Fruit fly (Drosophila melanogaster): Measurements from ENCODE around the gene Adi1.
A peak's percentile ranks its signal among the peaks of the same experiment; 100 is the strongest.

Adi1 gene

DNA sequence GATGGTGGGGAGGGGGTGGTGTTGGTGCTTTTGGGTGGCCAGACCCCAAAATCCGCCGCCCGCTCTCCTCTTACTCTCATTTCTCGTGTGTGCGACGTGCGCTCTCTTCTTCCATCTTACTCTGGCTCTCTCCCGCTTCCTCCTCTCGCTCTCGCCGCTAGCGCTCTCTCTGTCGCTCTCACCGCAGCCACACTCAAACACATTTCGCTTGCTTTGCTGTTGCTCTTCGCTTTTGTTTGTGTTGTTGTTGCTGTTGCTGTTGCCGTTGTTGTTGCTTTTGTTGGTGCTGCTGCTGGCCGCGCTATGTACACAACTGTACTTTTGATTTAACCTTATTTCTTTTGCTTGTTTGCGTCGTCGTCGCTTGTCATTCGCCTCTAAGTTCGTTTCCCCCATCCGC lies 18.6 kb downstream of the Adi1 start (continued):
- TF ChIP-seq nom (GFP tag; optimal IDR thresholded peaks at IDR 0.05) (peak; percentile 23), CHES-1-like (GFP tag; optimal IDR thresholded peaks at IDR 0.05) (peak; percentile 5), wek (GFP tag; optimal IDR thresholded peaks at IDR 0.05) (peak; percentile 14), vnd (GFP tag; IDR thresholded peaks at IDR 0.05; ENCODE audit: partially characterized antibody) (no peak), Rfx (GFP tag; IDR thresholded peaks at IDR 0.05) (peak; percentile 50), CG1233 (GFP tag; optimal IDR thresholded peaks at IDR 0.05) (no peak), CG10147 (GFP tag; optimal IDR thresholded peaks at IDR 0.05) (no peak), nau (GFP tag; optimal IDR thresholded peaks at IDR 0.05) (no peak), CG2129 (GFP tag; IDR thresholded peaks at IDR 0.05; ENCODE audit: partially characterized antibody) (no peak), CG1603 (tag; optimal IDR thresholded peaks at IDR 0.05) (no peak), CG30431 (GFP tag; optimal IDR thresholded peaks at IDR 0.05) (no peak), CG6854 (GFP tag; optimal IDR thresholded peaks at IDR 0.05) (no peak), Hey (tag; optimal IDR thresholded peaks at IDR 0.05) (no peak), CG8478 (optimal IDR thresholded peaks at IDR 0.05) (no peak), ara (GFP tag; IDR thresholded peaks at IDR 0.05) (peak; percentile 52; the same call in 1 of the 2 replicates), mirr (GFP tag; optimal IDR thresholded peaks at IDR 0.05) (no peak), CG14014 (GFP tag; IDR thresholded peaks at IDR 0.05) (0 out of 2 replicates have a peak, but pooled peaks have one; percentile 12), sisA (GFP tag; IDR thresholded peaks at IDR 0.05) (no peak), Dll (GFP tag; IDR thresholded peaks at IDR 0.05; ENCODE audit: partially characterized antibody) (peak; percentile 54; the same call in 2 of the 4 replicates), tna (GFP tag; IDR thresholded peaks at IDR 0.05; ENCODE audit: partially characterized antibody) (no peak), CG16863 (GFP tag; optimal IDR thresholded peaks at IDR 0.05) (no peak), tup (GFP tag; optimal IDR thresholded peaks at IDR 0.05) (no peak), Hmr (GFP tag; optimal IDR thresholded peaks at IDR 0.05) (no peak), CG17359 (tag; optimal IDR thresholded peaks at IDR 0.05) (no peak), H15 (GFP tag; IDR thresholded peaks at IDR 0.05) (no peak), CG2889 (GFP tag; IDR thresholded peaks at IDR 0.05) (no peak), ase (GFP tag; IDR thresholded peaks at IDR 0.05) (no peak), hth (optimal IDR thresholded peaks at IDR 0.05) (no peak), gce (GFP tag; IDR thresholded peaks at IDR 0.05) (no peak), bbx (GFP tag; IDR thresholded peaks at IDR 0.05; ENCODE audit: partially characterized antibody) (no peak; the same call in 1 of the 2 replicates), eve (GFP tag; optimal IDR thresholded peaks at IDR 0.05) (no peak), CG4404 (GFP tag; IDR thresholded peaks at IDR 0.05) (no peak), tgo (GFP tag; IDR thresholded peaks at IDR 0.05) (no peak), CG8281 (tag; optimal IDR thresholded peaks at IDR 0.05) (no peak), CG30020 (tag; optimal IDR thresholded peaks at IDR 0.05) (no peak), az2 (GFP tag; optimal IDR thresholded peaks at IDR 0.05) (no peak), CG13287 (GFP tag; IDR thresholded peaks at IDR 0.05; ENCODE audit: partially characterized antibody) (peak; percentile 40; the same call in 1 of the 2 replicates), CG14441 (GFP tag; IDR thresholded peaks at IDR 0.05) (no peak), Mes4 (GFP tag; optimal IDR thresholded peaks at IDR 0.05) (no peak), CG13424 (tag; optimal IDR thresholded peaks at IDR 0.05) (no peak), bigmax (GFP tag; optimal IDR thresholded peaks at IDR 0.05) (peak; percentile 9), CG31365 (tag; optimal IDR thresholded peaks at IDR 0.05) (no peak)
